Fruit fly (Drosophila melanogaster): ENCODE data around the gene tara.

The tara gene

dm6 chr3R:16232569-16232968 lies 7.1 kb downstream of the tara start:
- TF ChIP-seq bsh (GFP tag; optimal IDR thresholded peaks at IDR 0.05): peak in 1 of 2 experiments; percentile 28
- no peak for TF ChIP-seq pum (GFP tag; optimal IDR thresholded peaks at IDR 0.05)
- TF ChIP-seq CG5180 (GFP tag; optimal IDR thresholded peaks at IDR 0.05): peak; percentile 37
- no peak for TF ChIP-seq Dbx (GFP tag; IDR thresholded peaks at IDR 0.05)
- peak; percentile 25 for TF ChIP-seq lbe (GFP tag; optimal IDR thresholded peaks at IDR 0.05)
- TF ChIP-seq CG2129 (GFP tag; IDR thresholded peaks at IDR 0.05; ENCODE audit: partially characterized antibody): no peak
- TF ChIP-seq nom (GFP tag; optimal IDR thresholded peaks at IDR 0.05): peak; percentile 54
- TF ChIP-seq fd96Cb (tag; optimal IDR thresholded peaks at IDR 0.05): no peak
- no peak for TF ChIP-seq gt (GFP tag; IDR thresholded peaks at IDR 0.05)
- no peak for TF ChIP-seq Ptx1 (GFP tag; IDR thresholded peaks at IDR 0.05)
- TF ChIP-seq CG1233 (GFP tag; optimal IDR thresholded peaks at IDR 0.05): no peak

dm6 chr3R:16234298-16234697 lies 8.8 kb downstream of the tara start:
- TF ChIP-seq CG10543 (GFP tag; optimal IDR thresholded peaks at IDR 0.05) (peak; percentile 51), vnd (GFP tag; IDR thresholded peaks at IDR 0.05; ENCODE audit: partially characterized antibody) (no peak), zen2 (GFP tag; IDR thresholded peaks at IDR 0.05; ENCODE audit: partially characterized antibody) (no peak), Hmx (GFP tag; optimal IDR thresholded peaks at IDR 0.05) (no peak), D (optimal IDR thresholded peaks at IDR 0.05) (peak; percentile 36), D (GFP tag; optimal IDR thresholded peaks at IDR 0.05) (no peak), Gsc (GFP tag; IDR thresholded peaks at IDR 0.05) (no peak), CG13894 (tag; optimal IDR thresholded peaks at IDR 0.05) (peak; percentile 39), schlank (tag; optimal IDR thresholded peaks at IDR 0.05) (peak; percentile 36), Ssrp (tag; optimal IDR thresholded peaks at IDR 0.05) (no peak), cg (GFP tag; optimal IDR thresholded peaks at IDR 0.05) (peak; percentile 16), lmd (GFP tag; IDR thresholded peaks at IDR 0.05) (no peak), bigmax (GFP tag; optimal IDR thresholded peaks at IDR 0.05) (no peak), pros (GFP tag; optimal IDR thresholded peaks at IDR 0.05) (peak; percentile 17), CG14014 (GFP tag; IDR thresholded peaks at IDR 0.05) (no peak), CHES-1-like (GFP tag; optimal IDR thresholded peaks at IDR 0.05) (peak; percentile 30), gcm (GFP tag; optimal IDR thresholded peaks at IDR 0.05) (no peak), CG12769 (tag; optimal IDR thresholded peaks at IDR 0.05) (peak; percentile 96), repo (GFP tag; optimal IDR thresholded peaks at IDR 0.05) (no peak), Elba2 (GFP tag; optimal IDR thresholded peaks at IDR 0.05) (no peak), CG18476 (GFP tag; optimal IDR thresholded peaks at IDR 0.05) (no peak), Sry-β (GFP tag; optimal IDR thresholded peaks at IDR 0.05) (no peak), CG8290 (GFP tag; optimal IDR thresholded peaks at IDR 0.05) (no peak), CG8290 (tag; optimal IDR thresholded peaks at IDR 0.05) (peak in 1 of 2 experiments; percentile 66), oc (tag; optimal IDR thresholded peaks at IDR 0.05) (peak; percentile 4), twi (tag; optimal IDR thresholded peaks at IDR 0.05) (peak; percentile 54), Side (GFP tag; optimal IDR thresholded peaks at IDR 0.05) (no peak), CG7786 (GFP tag; optimal IDR thresholded peaks at IDR 0.05) (no peak), Stat92E (GFP tag; optimal IDR thresholded peaks at IDR 0.05) (no peak), CG13624 (GFP tag; optimal IDR thresholded peaks at IDR 0.05) (peak; percentile 9), CG5180 (GFP tag; optimal IDR thresholded peaks at IDR 0.05) (peak; percentile 2), CG18262 (tag; optimal IDR thresholded peaks at IDR 0.05) (no peak), sd (tag; optimal IDR thresholded peaks at IDR 0.05) (peak; percentile 52), Deaf1 (tag; optimal IDR thresholded peaks at IDR 0.05) (peak; percentile 74), CG11723 (GFP tag; optimal IDR thresholded peaks at IDR 0.05) (no peak), CG3407 (GFP tag; optimal IDR thresholded peaks at IDR 0.05) (no peak), Jarid2 (GFP tag; optimal IDR thresholded peaks at IDR 0.05) (peak; percentile 35), da (GFP tag; optimal IDR thresholded peaks at IDR 0.05) (peak; percentile 47), CG2120 (GFP tag; optimal IDR thresholded peaks at IDR 0.05) (peak; percentile 1), CG17361 (GFP tag; IDR thresholded peaks at IDR 0.05) (no peak)
